Fruit fly (Drosophila melanogaster): ENCODE measurements around the gene CG9427.

CG9427 gene

DNA sequence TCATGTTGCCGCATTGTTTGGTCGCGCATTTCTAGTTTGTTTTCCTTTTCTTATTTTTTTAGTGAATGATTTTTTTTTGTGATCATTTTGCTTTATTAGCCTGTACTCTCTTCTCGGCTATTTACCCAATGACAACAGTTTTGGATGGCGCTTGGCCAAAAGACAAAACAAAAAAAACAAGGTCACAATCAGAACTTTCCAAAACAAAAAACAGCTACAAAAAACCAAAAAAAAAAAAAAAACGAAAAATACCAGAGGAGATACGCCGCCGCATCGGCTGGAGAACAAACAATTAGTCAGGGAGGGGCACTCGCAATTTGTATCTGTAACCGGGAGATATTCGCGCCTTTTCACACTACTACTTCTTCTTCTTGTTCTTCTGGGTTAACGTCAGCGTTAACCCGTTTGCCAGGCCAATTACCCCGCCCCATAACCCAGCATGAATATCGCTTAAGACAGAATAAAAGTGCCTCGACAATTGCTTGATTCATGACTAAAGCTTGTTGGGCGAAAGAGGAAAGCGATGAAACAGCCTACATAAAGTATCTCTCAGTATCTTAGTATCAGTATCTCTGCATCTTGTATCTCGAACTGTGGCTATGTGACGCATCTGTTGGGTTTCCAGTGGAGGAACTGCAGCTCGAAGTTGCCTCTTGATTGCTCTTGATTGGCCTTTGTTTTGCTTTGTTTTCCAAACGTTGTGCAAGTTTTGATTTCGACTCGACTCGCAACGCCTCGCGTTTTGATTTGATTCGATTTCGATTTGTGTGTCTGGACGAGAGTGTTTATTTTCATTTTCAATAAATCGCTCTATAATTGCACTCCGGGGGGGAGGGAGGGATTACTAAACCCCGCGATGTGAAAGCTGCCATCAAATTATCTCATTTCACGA, 19.6 kb downstream of the CG9427 start:
- TF ChIP-seq grn (GFP tag; optimal IDR thresholded peaks at IDR 0.05): peak; percentile 46
- no peak for TF ChIP-seq Dek (tag; optimal IDR thresholded peaks at IDR 0.05)
- no peak for TF ChIP-seq CoRest (tag; optimal IDR thresholded peaks at IDR 0.05)
- no peak for TF ChIP-seq gce (GFP tag; IDR thresholded peaks at IDR 0.05)
- no peak for TF ChIP-seq CG14860 (GFP tag; IDR thresholded peaks at IDR 0.05; ENCODE audit: partially characterized antibody)
- no peak for TF ChIP-seq CG11560 (tag; IDR thresholded peaks at IDR 0.05)
- TF ChIP-seq sens (GFP tag): peak; percentile 62
- TF ChIP-seq eyg (GFP tag; optimal IDR thresholded peaks at IDR 0.05): no peak
- TF ChIP-seq trem (tag; optimal IDR thresholded peaks at IDR 0.05): no peak
- TF ChIP-seq Camta (GFP tag; optimal IDR thresholded peaks at IDR 0.05): no peak
- TF ChIP-seq croc (GFP tag; conservative IDR thresholded peaks at IDR 0.05): no peak
- no peak for TF ChIP-seq NK7.1 (GFP tag; optimal IDR thresholded peaks at IDR 0.05)
- no peak for TF ChIP-seq sisA (GFP tag; IDR thresholded peaks at IDR 0.05)
- TF ChIP-seq hth (optimal IDR thresholded peaks at IDR 0.05): no peak
- TF ChIP-seq nerfin-2 (GFP tag; IDR thresholded peaks at IDR 0.05; ENCODE audit: partially characterized antibody): no peak
- no peak for TF ChIP-seq CG7786 (GFP tag; optimal IDR thresholded peaks at IDR 0.05)
- peak; percentile 5 for TF ChIP-seq Blimp-1 (GFP tag; optimal IDR thresholded peaks at IDR 0.05)
- TF ChIP-seq Med (GFP tag): peak; percentile 14
- TF ChIP-seq Bdp1 (GFP tag; optimal IDR thresholded peaks at IDR 0.05): no peak
- TF ChIP-seq abd-A (tag; optimal IDR thresholded peaks at IDR 0.05): peak; percentile 71
- TF ChIP-seq oc (tag; optimal IDR thresholded peaks at IDR 0.05): peak; percentile 11
- TF ChIP-seq dmrt11E (tag; optimal IDR thresholded peaks at IDR 0.05): no peak
- TF ChIP-seq CG12155 (GFP tag; optimal IDR thresholded peaks at IDR 0.05): no peak
- no peak for TF ChIP-seq nerfin-1 (tag; optimal IDR thresholded peaks at IDR 0.05)
- no peak for TF ChIP-seq CG6689 (GFP tag; IDR thresholded peaks at IDR 0.05)
- TF ChIP-seq nmo (GFP tag; optimal IDR thresholded peaks at IDR 0.05): no peak
- peak; percentile 90 for TF ChIP-seq Awh (GFP tag; IDR thresholded peaks at IDR 0.05)
- no peak for TF ChIP-seq CG32532 (GFP tag; IDR thresholded peaks at IDR 0.05)
- no peak for TF ChIP-seq CG13775 (GFP tag; optimal IDR thresholded peaks at IDR 0.05)
- TF ChIP-seq gcm (GFP tag; optimal IDR thresholded peaks at IDR 0.05): no peak
- no peak for TF ChIP-seq CG2199 (GFP tag; IDR thresholded peaks at IDR 0.05)
- no peak for TF ChIP-seq odd (GFP tag; optimal IDR thresholded peaks at IDR 0.05)
- no peak for TF ChIP-seq wdn (GFP tag; IDR thresholded peaks at IDR 0.05)
- peak; percentile 19; the same call in 1 of the 2 replicates for TF ChIP-seq vvl (GFP tag; IDR thresholded peaks at IDR 0.05)
- TF ChIP-seq Antp (GFP tag; optimal IDR thresholded peaks at IDR 0.05): no peak

dm6 chr3R:9605084-9605483, 21.6 kb downstream of the CG9427 start:
- TF ChIP-seq CG9817 (tag; optimal IDR thresholded peaks at IDR 0.05) (no peak), ssp (GFP tag; IDR thresholded peaks at IDR 0.05) (peak; percentile 38), Lhr (GFP tag; optimal IDR thresholded peaks at IDR 0.05) (no peak), Nf-YA (GFP tag; IDR thresholded peaks at IDR 0.05) (no peak), CoRest (tag; optimal IDR thresholded peaks at IDR 0.05) (peak; percentile 28), CG6654 (GFP tag; optimal IDR thresholded peaks at IDR 0.05) (no peak), klu (GFP tag; IDR thresholded peaks at IDR 0.05) (no peak), zfh2 (GFP tag; optimal IDR thresholded peaks at IDR 0.05) (no peak), CG34224 (GFP tag; IDR thresholded peaks at IDR 0.05; ENCODE audit: partially characterized antibody) (no peak), CTCF (GFP tag; optimal IDR thresholded peaks at IDR 0.05) (no peak), ham (GFP tag; IDR thresholded peaks at IDR 0.05) (no peak), CG15479 (GFP tag; optimal IDR thresholded peaks at IDR 0.05) (no peak), stc (GFP tag; IDR thresholded peaks at IDR 0.05) (no peak), cas (GFP tag; IDR thresholded peaks at IDR 0.05) (no peak), Six4 (GFP tag; optimal IDR thresholded peaks at IDR 0.05) (peak; percentile 12), Aef1 (GFP tag; IDR thresholded peaks at IDR 0.05) (no peak), CG31224 (GFP tag; IDR thresholded peaks at IDR 0.05) (no peak), ems (GFP tag; optimal IDR thresholded peaks at IDR 0.05) (no peak), ap (GFP tag; IDR thresholded peaks at IDR 0.05) (no peak)

All from whole organism, embryonic.